Fruit fly (Drosophila melanogaster) S2 (cell line): ENCODE data around the gene CG4098.
A peak's percentile ranks its signal among the peaks of the same experiment; 100 is the strongest.

ENCODE experiments used
- CG8478 ChIP-seq: fragments of >200 bp; optimal IDR thresholded peaks from 2 replicates; lab custom pipeline; 2018
- CTCF ChIP-seq, 2 experiments: fragments of >200 bp; optimal IDR thresholded peaks; 2 replicates each; lab custom pipeline; 2018

The CG4098 gene

DNA sequence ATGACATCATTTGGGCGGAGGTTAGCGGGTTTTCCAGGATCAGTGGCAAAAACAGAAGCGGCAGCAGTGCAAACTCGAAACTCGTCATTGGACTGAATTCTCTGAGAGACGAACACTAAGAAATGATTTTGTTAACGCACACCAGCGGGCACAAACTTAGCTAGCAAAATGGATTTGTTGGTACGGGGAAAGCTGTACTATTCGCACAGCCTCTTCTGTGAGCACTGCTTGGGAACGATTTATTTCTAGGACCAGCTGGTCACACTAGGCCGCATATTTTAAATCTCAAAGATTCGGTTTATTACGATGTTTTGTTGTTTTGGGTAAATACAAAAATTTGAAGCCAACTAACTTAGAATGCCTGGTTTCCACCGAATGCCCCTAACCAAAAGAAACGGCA, at the start of gene CG4098:
TSS of gene CG4098 (minus strand) at position 228 of the 400 bp plus-strand sequence.
- TF ChIP-seq CG8478 (lab: Kevin White, UChicago) (no peak), CTCF (optimal IDR thresholded peaks at IDR 0.05; lab: Kevin White, UChicago) (no peak)

DNA sequence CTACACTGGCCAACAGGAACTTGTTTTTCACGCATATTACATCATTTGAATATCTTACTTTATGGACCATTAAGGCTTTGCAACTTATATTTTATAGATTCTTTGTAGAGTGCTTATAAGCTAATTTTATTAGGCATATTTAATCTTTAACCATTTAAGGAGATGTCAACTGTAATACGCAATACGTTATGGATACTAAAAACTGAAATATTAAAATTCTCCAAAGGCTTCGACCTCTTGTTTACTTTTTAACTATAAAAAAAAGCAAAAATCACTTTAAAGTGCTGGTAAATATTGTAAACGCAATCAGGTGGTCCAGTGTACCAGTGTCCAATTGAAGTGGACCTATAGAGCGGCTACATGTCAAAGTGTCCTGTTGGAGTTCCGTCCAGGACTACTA, 47.9 kb upstream of the CG4098 start:
- no peak for TF ChIP-seq CTCF (optimal IDR thresholded peaks at IDR 0.05; lab: Kevin White, UChicago)
- no peak for TF ChIP-seq CG8478 (lab: Kevin White, UChicago)

DNA sequence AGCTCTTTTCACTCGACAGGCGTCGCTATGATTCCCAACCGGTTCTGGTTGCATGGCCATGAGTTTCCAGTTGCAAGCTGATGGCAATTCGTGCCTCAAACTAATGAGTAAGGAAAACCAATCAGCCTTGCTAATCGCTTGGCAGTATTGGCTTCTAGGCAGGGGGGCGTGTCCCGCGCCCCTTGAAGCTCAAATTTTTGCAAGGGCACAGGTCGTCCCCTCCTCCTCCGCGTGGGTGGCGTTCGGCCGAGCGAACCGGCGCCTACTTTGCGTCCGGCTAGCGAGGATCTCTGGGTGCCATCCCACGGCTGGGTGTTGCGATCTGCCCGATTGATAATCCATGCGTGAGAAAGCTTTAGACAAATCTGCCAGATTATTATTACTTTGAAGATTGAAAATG, 44.5 kb upstream of the CG4098 start:
- TF ChIP-seq CG8478 (lab: Kevin White, UChicago) (no peak), CTCF (optimal IDR thresholded peaks at IDR 0.05; lab: Kevin White, UChicago) (no peak)

DNA sequence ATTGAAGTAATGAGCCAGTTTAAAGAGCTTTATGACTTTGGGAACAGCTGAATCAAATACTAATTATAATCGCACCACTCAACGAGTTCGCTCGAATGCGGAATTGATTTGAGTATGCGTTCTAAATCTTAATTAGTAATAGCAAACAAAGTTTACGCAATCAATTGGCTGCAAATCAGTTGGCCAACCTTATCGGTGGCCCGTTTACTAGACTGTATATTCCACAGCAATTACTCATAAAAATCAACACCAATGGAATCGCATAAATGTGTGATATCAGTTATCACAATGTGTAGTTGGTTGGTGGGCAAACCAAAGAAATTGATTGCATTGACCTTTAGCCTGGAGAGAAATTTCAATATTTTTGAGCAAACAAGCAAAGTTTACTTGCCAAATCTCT, 43.4 kb upstream of the CG4098 start:
- TF ChIP-seq CTCF (optimal IDR thresholded peaks at IDR 0.05; lab: Kevin White, UChicago) (no peak), CG8478 (lab: Kevin White, UChicago) (no peak)

DNA sequence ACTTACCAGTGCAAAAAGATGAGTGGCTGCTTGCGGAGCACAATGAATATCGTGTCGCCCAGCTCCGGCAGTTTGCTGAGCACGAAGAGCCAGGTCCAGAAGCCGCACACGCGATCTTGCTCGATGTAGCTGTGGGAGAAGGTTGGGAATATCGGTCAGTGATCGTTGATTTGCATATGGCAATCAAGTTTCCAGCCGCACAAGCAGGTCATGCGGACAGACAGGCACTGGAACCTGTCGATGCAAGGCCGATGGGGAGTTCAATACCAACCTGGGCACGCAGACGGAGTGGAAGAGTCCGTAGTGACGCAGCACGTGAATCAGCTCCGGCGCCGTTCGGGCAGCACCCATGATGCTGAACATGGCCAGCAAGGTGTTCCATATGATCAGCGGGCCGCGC, 42.0 kb upstream of the CG4098 start:
- TF ChIP-seq CTCF (optimal IDR thresholded peaks at IDR 0.05; lab: Kevin White, UChicago), result no peak
- no peak for TF ChIP-seq CG8478 (lab: Kevin White, UChicago)

DNA sequence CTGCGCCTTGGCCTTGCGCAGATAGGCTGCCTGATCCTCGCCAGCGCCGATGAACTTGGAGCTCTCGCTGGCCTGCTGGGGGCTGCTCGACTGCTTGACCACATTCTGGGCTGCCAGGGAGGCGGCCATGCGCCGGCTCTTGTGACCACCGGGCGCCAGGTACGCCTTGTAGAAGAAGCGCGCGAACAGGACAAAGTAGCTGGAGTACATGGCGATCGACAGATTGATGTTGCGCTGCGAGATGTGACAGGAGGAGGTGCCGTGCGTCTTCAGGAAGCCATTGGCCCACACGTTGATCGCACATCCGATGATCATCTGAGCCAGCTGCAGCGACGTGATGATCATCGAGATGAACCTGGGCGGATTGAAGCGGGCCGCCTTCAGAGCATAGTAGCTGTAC, 40.9 kb upstream of the CG4098 start:
- TF ChIP-seq CG8478 (lab: Kevin White, UChicago) (no peak), CTCF (optimal IDR thresholded peaks at IDR 0.05; lab: Kevin White, UChicago) (no peak)

DNA sequence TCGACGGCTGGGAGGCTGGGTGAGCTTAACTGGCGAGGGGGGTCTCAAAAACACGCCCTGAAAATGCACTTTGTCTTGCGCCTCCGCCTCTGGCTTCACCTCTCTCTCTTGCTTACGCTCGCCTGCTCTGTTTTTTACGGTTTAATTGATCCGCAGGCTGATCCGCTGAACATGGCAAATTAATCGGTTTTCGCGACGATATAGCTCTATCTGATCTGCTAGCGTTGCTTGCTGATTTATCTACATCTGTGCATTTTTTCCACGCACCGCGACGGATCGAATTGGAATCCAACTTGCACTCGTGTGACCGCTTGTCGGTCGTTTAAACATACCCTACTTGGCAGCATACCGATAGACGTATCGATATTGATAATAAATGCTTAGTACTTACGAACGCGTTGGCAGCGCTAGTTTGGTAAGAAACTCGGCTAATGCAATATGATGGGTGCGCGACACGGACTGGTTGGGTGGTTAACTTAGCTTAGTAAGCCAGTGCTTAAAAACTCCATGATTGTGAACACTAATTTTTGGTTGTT, 38.5 kb upstream of the CG4098 start, which contains the start of gene Abl:
TSS of gene Abl (minus strand) at position 305 of the 536 bp plus-strand sequence.
- TF ChIP-seq CG8478 (lab: Kevin White, UChicago), result no peak
- peak; percentile 76 to 78 for TF ChIP-seq CTCF (optimal IDR thresholded peaks at IDR 0.05; lab: Kevin White, UChicago)

DNA sequence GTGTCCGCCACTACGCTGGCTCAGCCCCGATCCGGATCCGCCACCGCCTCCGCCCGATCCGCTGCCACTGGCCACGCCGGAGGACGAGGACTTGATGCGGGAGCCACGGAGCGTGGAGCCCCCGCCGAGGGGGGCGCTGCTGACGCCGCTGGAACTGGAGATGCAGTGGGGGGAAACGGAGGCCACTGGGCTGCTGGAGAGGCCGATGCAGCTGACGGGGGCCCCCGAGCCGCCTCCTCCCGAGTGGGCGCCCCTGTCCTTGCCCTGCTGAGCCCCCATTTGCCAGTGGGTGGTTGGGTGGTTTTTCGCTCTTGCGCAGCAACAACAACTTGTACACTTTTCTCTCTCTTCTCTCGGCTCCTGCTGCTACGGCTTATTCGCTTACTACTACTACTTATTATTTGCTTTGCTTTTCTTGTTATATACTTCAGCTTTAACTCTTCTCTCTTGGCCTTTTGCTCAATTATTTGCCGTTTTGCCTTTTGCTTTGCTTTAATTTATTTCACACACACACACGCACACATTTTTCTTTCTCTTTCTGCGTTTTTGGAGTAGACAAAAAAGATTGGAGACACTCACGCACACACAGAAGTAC, 37.8 kb upstream of the CG4098 start:
- TF ChIP-seq CG8478 (lab: Kevin White, UChicago) (no peak), CTCF (optimal IDR thresholded peaks at IDR 0.05; lab: Kevin White, UChicago) (no peak)

DNA sequence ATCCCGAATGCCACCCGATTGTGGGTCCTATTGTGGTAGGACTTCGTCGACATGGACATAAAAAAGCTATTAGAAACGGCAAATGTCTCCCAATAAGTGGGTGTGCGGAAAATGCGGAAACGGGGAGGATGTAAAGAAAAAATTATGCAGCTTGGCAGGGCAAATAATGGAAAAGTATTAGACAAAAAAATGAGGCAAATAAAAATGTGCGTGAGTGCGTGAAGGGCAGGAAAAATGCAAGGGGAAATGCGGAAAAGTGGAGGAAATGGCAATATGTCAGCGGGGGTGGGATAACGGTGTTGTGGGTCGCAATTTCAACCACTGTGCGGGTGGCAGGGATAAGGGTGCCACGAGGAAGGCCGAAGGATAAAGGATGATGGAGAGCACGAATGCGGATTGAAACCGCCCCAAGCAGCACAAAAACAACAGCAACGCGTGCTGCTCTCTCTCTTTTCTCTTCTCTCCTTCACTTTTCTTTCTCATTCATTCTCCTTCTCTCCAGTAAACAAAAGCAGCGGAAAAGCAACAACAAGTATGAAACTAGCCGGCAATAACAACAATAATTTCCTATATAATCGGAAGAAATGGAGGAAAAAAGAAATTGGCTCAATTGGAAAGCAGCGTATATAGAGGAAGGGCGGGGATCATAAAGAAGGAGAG, 36.3 kb upstream of the CG4098 start:
- no peak for TF ChIP-seq CTCF (optimal IDR thresholded peaks at IDR 0.05; lab: Kevin White, UChicago)
- no peak for TF ChIP-seq CG8478 (lab: Kevin White, UChicago)

DNA sequence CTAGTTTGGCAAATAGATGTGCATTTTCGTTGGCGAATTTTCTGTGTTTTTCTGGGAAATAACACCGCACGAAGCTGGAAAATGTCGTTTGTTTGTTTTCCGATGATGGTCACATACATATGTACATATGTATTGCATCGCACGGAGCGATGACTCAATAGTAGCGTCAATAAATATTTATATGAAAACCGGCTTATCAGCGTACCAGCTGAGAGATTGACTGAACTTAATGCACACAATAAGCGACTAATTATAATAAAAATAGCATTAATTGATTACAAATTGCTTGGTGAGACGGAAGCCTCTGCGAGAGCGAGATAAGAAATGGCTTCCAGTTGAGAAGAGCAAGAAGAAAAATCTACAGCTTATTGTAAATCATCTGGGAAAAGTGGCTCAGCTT, 35.4 kb upstream of the CG4098 start:
- TF ChIP-seq CG8478 (lab: Kevin White, UChicago) (no peak), CTCF (optimal IDR thresholded peaks at IDR 0.05; lab: Kevin White, UChicago) (no peak)

DNA sequence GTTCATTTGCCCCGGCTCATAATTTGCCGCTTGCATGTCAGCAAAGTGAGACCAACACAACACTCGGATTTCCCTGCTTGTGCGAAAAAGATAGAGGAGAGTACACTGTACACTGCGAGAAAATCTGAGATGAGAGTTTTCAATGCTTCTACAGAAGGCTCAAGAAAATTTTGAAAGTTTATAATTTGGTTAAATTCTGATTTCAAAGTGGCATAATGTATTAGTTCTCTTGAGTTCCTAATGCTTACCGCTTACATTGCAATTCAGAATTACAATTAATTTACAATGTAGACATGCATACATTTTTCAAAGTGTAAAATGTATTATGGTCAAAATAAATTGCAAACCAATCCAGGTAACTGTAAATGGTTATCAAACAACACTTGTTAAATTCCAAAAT, 33.8 kb upstream of the CG4098 start:
- TF ChIP-seq CG8478 (lab: Kevin White, UChicago) (no peak), CTCF (optimal IDR thresholded peaks at IDR 0.05; lab: Kevin White, UChicago) (no peak)

DNA sequence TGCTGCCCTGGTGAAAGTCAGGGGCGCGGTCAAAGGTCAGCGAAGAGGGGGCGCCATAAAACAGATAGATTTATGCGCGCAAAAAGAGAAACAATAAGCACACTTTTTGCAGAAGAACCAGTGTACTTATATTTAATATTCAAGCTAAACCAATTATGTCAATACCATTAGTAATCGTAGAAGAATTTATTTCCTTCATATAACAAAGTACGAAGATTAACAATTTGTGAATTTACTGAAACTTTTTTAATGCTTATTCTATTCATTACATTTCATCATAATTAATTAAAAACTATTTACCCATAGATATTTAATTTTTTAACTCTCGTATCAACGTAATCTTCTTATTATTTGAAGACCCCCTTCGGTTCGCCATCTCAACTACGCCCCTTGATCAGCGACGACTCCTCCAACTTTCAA, 33.0 kb upstream of the CG4098 start:
- no peak for TF ChIP-seq CTCF (optimal IDR thresholded peaks at IDR 0.05; lab: Kevin White, UChicago)
- TF ChIP-seq CG8478 (lab: Kevin White, UChicago), result no peak

DNA sequence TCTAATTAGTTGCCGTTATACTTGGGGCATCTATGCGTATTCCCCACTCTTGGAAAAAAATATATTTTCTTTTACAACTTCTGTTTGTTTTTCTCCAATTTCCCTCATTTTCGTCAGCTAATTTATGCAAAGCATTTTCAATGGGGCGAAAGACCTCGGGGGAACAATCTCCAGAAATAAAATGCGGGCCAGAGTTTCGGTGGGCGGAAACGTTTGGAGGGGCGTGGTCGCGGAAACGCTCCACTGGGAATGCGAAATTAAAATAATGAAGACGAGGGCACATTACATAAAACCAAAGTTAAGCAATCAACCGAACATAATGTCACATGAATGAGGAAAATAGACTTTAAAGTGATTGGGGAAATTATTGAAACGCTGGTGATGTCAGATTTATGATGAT, 31.9 kb upstream of the CG4098 start:
- TF ChIP-seq CTCF (optimal IDR thresholded peaks at IDR 0.05; lab: Kevin White, UChicago), result no peak

DNA sequence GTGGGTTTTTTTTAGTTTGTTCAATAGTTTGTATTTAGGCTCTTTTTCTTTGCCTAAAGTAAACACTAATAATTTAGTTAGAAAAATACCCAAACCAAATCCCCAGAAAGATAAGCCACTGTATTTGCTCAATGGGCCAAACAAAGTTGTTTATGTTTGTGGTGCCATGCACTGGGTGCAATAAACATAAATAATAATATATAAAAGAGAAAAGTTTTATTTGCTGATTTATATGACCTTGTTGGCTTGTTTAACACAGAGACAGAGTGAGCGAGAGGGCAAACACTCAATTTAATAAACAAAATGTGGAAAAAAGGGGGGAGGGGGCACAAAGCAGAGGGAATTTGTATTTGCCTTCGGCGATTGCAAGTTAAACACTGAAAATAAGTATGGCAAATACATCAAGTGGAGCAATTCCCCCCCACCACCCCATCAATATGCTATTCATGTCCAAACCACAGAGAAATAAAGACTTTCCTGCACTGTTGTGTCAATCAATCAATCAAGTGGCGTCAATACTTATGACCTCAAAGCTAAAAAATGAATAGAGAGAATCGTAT, 31.4 kb upstream of the CG4098 start:
- no peak for TF ChIP-seq CG8478 (lab: Kevin White, UChicago)
- TF ChIP-seq CTCF (optimal IDR thresholded peaks at IDR 0.05; lab: Kevin White, UChicago), result no peak

DNA sequence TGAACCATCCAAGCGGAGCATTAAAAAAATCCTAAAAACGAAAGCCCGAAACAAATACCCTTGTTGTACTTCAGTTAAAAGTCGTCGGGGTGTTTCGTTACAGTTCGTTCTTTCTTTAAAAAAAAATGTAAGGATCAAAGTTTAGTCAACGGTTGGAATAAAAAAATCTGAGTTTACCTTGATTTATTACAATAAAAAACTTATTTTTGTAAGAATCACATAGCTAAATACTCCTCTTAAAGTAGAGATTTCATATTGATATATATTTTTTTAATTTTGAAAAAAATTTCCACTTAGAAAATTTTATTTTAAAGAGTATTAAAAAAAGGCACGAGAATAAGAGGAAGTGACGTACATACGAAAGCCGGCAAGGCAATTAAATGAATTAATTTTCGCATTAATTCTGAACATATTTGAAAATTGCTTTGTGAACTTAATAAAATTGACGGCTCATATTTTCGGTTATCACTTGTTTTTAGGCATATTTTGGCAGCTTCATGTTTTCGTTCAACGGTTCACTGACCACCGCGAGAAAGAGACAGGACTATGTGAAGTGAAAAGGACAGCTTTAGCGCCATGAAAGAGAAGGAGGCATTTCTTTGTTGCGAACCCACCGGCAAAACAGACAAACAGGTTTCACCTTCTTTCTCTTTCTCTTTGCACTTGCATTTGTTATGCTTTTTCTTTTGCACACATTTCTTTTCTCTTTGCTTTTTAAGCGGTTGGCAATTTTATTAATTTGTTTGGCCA, 29.7 kb upstream of the CG4098 start:
- TF ChIP-seq CG8478 (lab: Kevin White, UChicago) (no peak), CTCF (optimal IDR thresholded peaks at IDR 0.05; lab: Kevin White, UChicago) (no peak)
